Worm (Caenorhabditis elegans): ENCODE results near the gene C55A1.11.
"Not testable (repeated sequence)": the region's sequence is repeated elsewhere in the genome, so short reads cannot be mapped to it uniquely, and the experiment has no call there.

Gene C55A1.11

DNA sequence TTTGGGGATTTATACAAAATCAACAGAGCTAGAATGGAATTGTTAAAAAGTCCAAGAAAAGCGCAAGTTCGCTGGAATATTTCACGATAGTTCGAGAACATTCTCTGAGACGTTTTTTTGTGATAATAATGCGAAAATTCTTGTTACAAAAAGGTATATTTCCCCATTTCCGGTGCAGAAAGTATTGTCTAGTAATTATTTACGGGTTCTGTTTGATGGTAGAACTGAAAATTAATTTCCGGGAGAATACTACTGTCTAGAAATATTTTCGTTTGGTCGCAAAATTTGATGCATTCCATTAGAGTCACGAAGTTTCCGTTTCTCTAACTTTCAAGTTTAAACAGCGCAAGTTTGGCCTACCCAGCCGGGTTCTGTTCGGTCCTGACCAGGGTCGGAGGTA is 3.9 kb downstream of the C55A1.11 start, which contains the start of gene str-248:
TSS of gene str-248 (minus strand) at position 101 of the 400 bp plus-strand sequence.
- TF ChIP-seq sdz-38 (tag; optimal IDR thresholded peaks at IDR 0.05) (no peak), lin-26 (GFP tag; IDR thresholded peaks at IDR 0.05) (no peak), T07F8.4 (tag; optimal IDR thresholded peaks at IDR 0.05) (no peak), tbx-9 (tag; optimal IDR thresholded peaks at IDR 0.05; ENCODE audit: borderline replicate concordance) (no peak), lin-40 (tag; optimal IDR thresholded peaks at IDR 0.05) (no peak), attf-5 (GFP tag; optimal IDR thresholded peaks at IDR 0.05) (no peak), tlf-1 (GFP tag; optimal IDR thresholded peaks at IDR 0.05) (no peak), ccch-3 (GFP tag; optimal IDR thresholded peaks at IDR 0.05) (no peak), nhr-27 (tag; optimal IDR thresholded peaks at IDR 0.05) (no peak), cebp-2 (GFP tag; IDR thresholded peaks at IDR 0.05) (no peak), sptf-2 (GFP tag; optimal IDR thresholded peaks at IDR 0.05) (no peak), egl-18 (GFP tag; IDR thresholded peaks at IDR 0.05) (no peak), F39B2.1 (GFP tag; IDR thresholded peaks at IDR 0.05) (no peak), ceh-100 (GFP tag; IDR thresholded peaks at IDR 0.05) (no peak), ztf-28 (GFP tag; IDR thresholded peaks at IDR 0.05) (no peak), Y67H2A.10 (GFP tag; conservative IDR thresholded peaks at IDR 0.05) (no peak), ceh-27 (GFP tag; optimal IDR thresholded peaks at IDR 0.05) (no peak), F10E7.11 (tag; optimal IDR thresholded peaks at IDR 0.05) (no peak), ztf-6 (GFP tag; IDR thresholded peaks at IDR 0.05) (no peak), K11D2.4 (GFP tag; IDR thresholded peaks at IDR 0.05) (no peak)

DNA sequence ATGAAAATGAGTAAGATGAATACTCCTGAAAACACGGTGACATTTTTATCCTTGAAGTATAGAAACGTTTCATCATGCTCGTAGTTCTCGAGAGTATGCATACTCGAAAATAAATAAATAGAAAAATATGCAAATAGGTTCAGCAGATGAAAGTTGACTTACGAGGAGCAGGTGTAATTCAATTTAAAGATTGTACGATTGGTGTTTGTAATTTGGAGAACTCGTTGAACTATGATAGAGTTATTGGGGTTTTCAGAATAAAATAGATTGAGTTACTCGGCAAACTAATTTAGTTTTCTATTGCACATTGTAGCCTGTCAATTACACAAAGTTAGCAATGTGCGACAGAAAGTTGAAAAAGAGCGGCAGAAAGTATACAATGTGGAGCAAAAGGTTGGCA is 13.2 kb downstream of the C55A1.11 start, which contains the start of gene srz-44:
TSS of gene srz-44 (minus strand) at position 101 of the 400 bp plus-strand sequence.
- no peak for TF ChIP-seq lsl-1 (GFP tag; optimal IDR thresholded peaks at IDR 0.05)
- TF ChIP-seq snpc-3.4 (tag; optimal IDR thresholded peaks at IDR 0.05), result no peak
- TF ChIP-seq let-607 (tag; optimal IDR thresholded peaks at IDR 0.05), result no peak
- no peak for TF ChIP-seq nhr-120 (GFP tag; IDR thresholded peaks at IDR 0.05)
- TF ChIP-seq zim-3 (tag; optimal IDR thresholded peaks at IDR 0.05), result no peak
- TF ChIP-seq lin-54 (GFP tag; optimal IDR thresholded peaks at IDR 0.05), result no peak
- no peak for TF ChIP-seq K12H6.12 (tag; optimal IDR thresholded peaks at IDR 0.05)
- TF ChIP-seq hmg-20 (GFP tag; IDR thresholded peaks at IDR 0.05), result no peak
- TF ChIP-seq let-526 (GFP tag; IDR thresholded peaks at IDR 0.05), result no peak
- TF ChIP-seq attf-6 (GFP tag; IDR thresholded peaks at IDR 0.05), result no peak

DNA sequence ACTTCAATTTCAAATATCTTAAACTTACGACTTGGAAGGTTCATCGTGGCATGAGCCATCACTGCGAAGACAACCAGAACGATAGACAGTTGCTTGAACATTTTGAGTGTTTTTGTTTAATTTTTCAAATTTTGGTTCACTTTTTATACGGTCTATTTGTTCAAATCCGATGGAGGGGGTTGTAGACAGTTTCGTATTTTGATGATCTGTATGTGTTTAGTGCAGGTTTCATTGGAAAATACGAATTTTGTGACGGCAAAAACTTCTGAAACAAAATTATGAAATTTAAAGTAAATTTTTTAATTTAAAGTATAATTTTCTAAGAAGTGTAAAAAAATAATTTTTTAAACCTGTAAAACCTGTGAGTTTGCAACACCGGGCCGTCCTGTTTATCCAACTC is 17.5 kb downstream of the C55A1.11 start, which contains the start of gene C55A1.4:
TSS of gene C55A1.4 (minus strand) at position 101 of the 400 bp plus-strand sequence.
- not testable (repeated sequence) for TF ChIP-seq F39B2.1 (GFP tag; IDR thresholded peaks at IDR 0.05); ztf-18 (tag; optimal IDR thresholded peaks at IDR 0.05); snpc-4 (GFP tag; optimal IDR thresholded peaks at IDR 0.05); snpc-4 (tag; optimal IDR thresholded peaks at IDR 0.05)

DNA sequence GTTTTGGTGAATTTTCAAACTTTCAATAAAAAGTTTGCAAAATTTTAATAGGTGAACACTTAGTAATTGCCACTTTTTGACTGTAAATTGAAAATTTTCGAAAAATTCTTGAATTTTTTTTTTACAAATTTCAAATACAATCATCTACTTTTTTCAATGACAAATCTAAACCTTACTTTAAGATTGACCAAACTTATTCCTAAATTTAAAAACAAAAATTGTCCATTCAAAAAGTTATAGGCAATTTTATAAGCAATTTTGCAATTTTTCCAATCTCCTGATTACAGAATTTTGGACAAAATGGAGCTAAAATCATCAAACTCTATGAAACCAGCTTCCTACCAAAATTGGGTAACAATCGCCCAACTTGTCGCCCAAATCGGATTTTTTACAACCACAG is 18.9 kb downstream of the C55A1.11 start, which contains the start of gene str-23:
TSS of gene str-23 (plus strand) at position 301 of the 400 bp plus-strand sequence.
- no peak for TF ChIP-seq snpc-3.4 (tag; optimal IDR thresholded peaks at IDR 0.05)
- TF ChIP-seq ama-1 (optimal IDR thresholded peaks at IDR 0.05), result no peak
- TF ChIP-seq ama-1 (GFP tag; optimal IDR thresholded peaks at IDR 0.05), result no peak
- TF ChIP-seq F22D6.2 (tag; optimal IDR thresholded peaks at IDR 0.05), result no peak
- TF ChIP-seq xnd-1 (tag; optimal IDR thresholded peaks at IDR 0.05), result no peak
- TF ChIP-seq madf-3 (GFP tag; IDR thresholded peaks at IDR 0.05), result no peak
- no peak for TF ChIP-seq mel-28 (tag; optimal IDR thresholded peaks at IDR 0.05; ENCODE audit: borderline replicate concordance)
- TF ChIP-seq aptf-3 (GFP tag; IDR thresholded peaks at IDR 0.05), result no peak
- no peak for TF ChIP-seq hlh-26 (GFP tag; conservative IDR thresholded peaks at IDR 0.05)
- TF ChIP-seq ceh-58 (GFP tag; IDR thresholded peaks at IDR 0.05), result no peak
- TF ChIP-seq F37B4.10 (GFP tag; IDR thresholded peaks at IDR 0.05), result no peak
- no peak for TF ChIP-seq lsy-27 (tag; optimal IDR thresholded peaks at IDR 0.05; ENCODE audit: borderline replicate concordance, insufficient read depth)
- TF ChIP-seq egl-18 (GFP tag; IDR thresholded peaks at IDR 0.05), result no peak
- no peak for TF ChIP-seq dox-1 (GFP tag; IDR thresholded peaks at IDR 0.05)
- TF ChIP-seq rec-8 (tag; optimal IDR thresholded peaks at IDR 0.05), result no peak
- no peak for TF ChIP-seq ztf-28 (GFP tag; IDR thresholded peaks at IDR 0.05)
